Worm (Caenorhabditis elegans) whole organism, L4/young adult: ENCODE results near the gene K06B9.6.

ENCODE experiments used
- W03F9.2 ChIP-seq: fragments of 150-350 bp; optimal IDR thresholded peaks from 2 replicates; lab custom pipeline; 2014; ENCODE audit warnings: missing biosample characterization, missing genetic modification characterization
- dao-5 ChIP-seq: sonication (generic microtip); optimal IDR thresholded peaks from 2 replicates; lab custom pipeline; 2016; ENCODE audit warnings: missing genotype, missing genetic modification characterization, moderate library complexity, missing compliant biosample characterization

- no peak for TF ChIP-seq dao-5 (tag; lab: Kevin White, UChicago)
- no peak for TF ChIP-seq W03F9.2 (tag; lab: Kevin White, UChicago)
Measured at ce11 chrIV:4209084-4209483, 12.5 kb upstream of the K06B9.6 start.
